Fruit fly (Drosophila melanogaster) whole organism, wandering third instar larva: ENCODE data around the gene CG42337.
A peak's percentile ranks its signal among the peaks of the same experiment; 100 is the strongest.

ENCODE experiments used
- Abd-B ChIP-seq: fragments of >200 bp; optimal IDR thresholded peaks from 2 replicates; lab custom pipeline; 2017; ENCODE audit warnings: missing biosample characterization, missing genetic modification characterization
- CG9705 ChIP-seq: fragments of 200-800 bp; sonication (Bioruptor generic); optimal IDR thresholded peaks from 2 replicates; lab custom pipeline; 2018; ENCODE audit warnings: missing biosample characterization, mild to moderate bottlenecking, missing genetic modification characterization
- Dfd ChIP-seq: fragments of >200 bp; optimal IDR thresholded peaks from 2 replicates; lab custom pipeline; 2017; ENCODE audit warnings: missing biosample characterization, missing genetic modification characterization
- Dif ChIP-seq: fragments of 200-275, 200-300 bp; sonication (Bioruptor generic); optimal IDR thresholded peaks from 2 replicates; lab custom pipeline; 2018; ENCODE audit warnings: missing biosample characterization, missing genetic modification characterization; ENCODE audit not compliant: partially characterized antibody
- Mio ChIP-seq: sonication (Bioruptor generic); optimal IDR thresholded peaks from 2 replicates; lab custom pipeline; 2016; ENCODE audit warnings: missing biosample characterization, missing genetic modification characterization
- Myc ChIP-seq: fragments of >200 bp; optimal IDR thresholded peaks from 2 replicates; lab custom pipeline; 2017
- dmrt93B ChIP-seq: fragments of 200-800 bp; sonication (Bioruptor generic); optimal IDR thresholded peaks from 2 replicates; lab custom pipeline; 2018; ENCODE audit warnings: missing biosample characterization, mild to moderate bottlenecking, missing genetic modification characterization
- h ChIP-seq: fragments of 200-800 bp; sonication (Bioruptor generic); optimal IDR thresholded peaks from 3 replicates; lab custom pipeline; 2016; ENCODE audit warnings: missing biosample characterization, mild to moderate bottlenecking, missing genetic modification characterization
- psq ChIP-seq: fragments of 200-800 bp; sonication (Bioruptor generic); optimal IDR thresholded peaks from 3 replicates; lab custom pipeline; 2017; ENCODE audit warnings: missing biosample characterization, mild to moderate bottlenecking, missing genetic modification characterization, moderate library complexity

DNA sequence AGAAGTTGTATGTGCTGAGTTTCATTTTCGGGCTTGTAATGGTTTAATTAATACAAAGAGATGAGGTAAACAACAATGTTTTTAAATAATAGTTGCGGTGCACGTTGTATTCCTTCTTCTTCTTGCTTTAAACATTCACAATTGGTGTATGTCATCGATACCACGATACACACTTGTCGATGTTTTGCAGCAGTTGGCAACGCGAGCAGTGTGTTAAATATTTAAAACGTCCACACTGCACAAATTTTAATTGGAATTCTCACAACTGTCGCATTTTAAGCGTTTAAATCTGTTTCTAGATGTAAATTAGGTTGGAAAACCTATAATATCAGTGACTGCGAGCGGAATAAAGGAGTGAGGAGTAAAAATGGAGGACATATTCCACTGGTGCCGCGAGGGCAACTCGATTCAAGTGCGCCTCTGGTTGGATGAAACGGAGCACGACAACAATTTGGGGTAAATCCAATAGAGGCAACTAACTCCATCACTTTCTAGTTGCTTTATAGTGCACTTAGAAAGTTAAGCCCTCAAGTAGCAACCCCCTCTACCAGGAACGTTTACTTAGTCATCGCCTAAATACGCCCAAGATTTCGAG is 23.6 kb upstream of the CG42337 start, which contains the start of the genes Trmt112 and Ilk:
- no peak for TF ChIP-seq Mio (GFP tag; lab: Kevin White, UChicago)
- no peak for TF ChIP-seq Dif (GFP tag; lab: Kevin White, UChicago)
- no peak for TF ChIP-seq CG9705 (GFP tag; lab: Kevin White, UChicago)
- no peak for TF ChIP-seq Abd-B (GFP tag; lab: Kevin White, UChicago)
- no peak for TF ChIP-seq h (GFP tag; lab: Kevin White, UChicago)
- no peak for TF ChIP-seq Dfd (GFP tag; lab: Kevin White, UChicago)
- TF ChIP-seq dmrt93B (GFP tag; lab: Kevin White, UChicago): no peak
- TF ChIP-seq psq: no peak
- peak; percentile 70 for TF ChIP-seq Myc (lab: Kevin White, UChicago)
